Fruit fly (Drosophila melanogaster) whole organism: ENCODE data around the gene Mesh1.

Experiments used
- CG8478 ChIP-seq: fragments of >200 bp; optimal IDR thresholded peaks from 2 replicates; lab custom pipeline; 2018; ENCODE audit warnings: inconsistent platforms
- Dll ChIP-seq: fragments of >200 bp; optimal IDR thresholded peaks from 2 replicates; lab custom pipeline; 2017
- EcR ChIP-seq, 2 experiments: fragments of >200 bp; optimal IDR thresholded peaks; 2 replicates each; lab custom pipeline; 2017; ENCODE audit warnings: missing biosample characterization in 2 of 2, missing genetic modification characterization in 2 of 2, missing genetic modification reagents in 2 of 2
- pan ChIP-seq: fragments of >200 bp; optimal IDR thresholded peaks from 2 replicates; lab custom pipeline; 2017
- psq ChIP-seq: fragments of >200 bp; optimal IDR thresholded peaks from 2 replicates; lab custom pipeline; 2017
- usp ChIP-seq: fragments of >200 bp; optimal IDR thresholded peaks from 2 replicates; lab custom pipeline; 2017; ENCODE audit warnings: missing biosample characterization, missing genetic modification characterization, mixed read lengths

The Mesh1 gene

dm6 chr3R:29221168-29221567, 18.8 kb upstream of the Mesh1 start:
- TF ChIP-seq psq (lab: Kevin White, UChicago) (no peak), usp (GFP tag; lab: Kevin White, UChicago) (no peak), EcR (GFP tag; optimal IDR thresholded peaks at IDR 0.05; lab: Kevin White, UChicago) (no peak), CG8478 (lab: Kevin White, UChicago) (no peak), pan (lab: Kevin White, UChicago) (no peak), Dll (lab: Kevin White, UChicago) (no peak)

dm6 chr3R:29220585-29220984, 18.3 kb upstream of the Mesh1 start:
- TF ChIP-seq psq (lab: Kevin White, UChicago) (no peak), CG8478 (lab: Kevin White, UChicago) (no peak), EcR (GFP tag; optimal IDR thresholded peaks at IDR 0.05; lab: Kevin White, UChicago) (no peak), pan (lab: Kevin White, UChicago) (no peak), usp (GFP tag; lab: Kevin White, UChicago) (no peak), Dll (lab: Kevin White, UChicago) (no peak)

- TF ChIP-seq pan (lab: Kevin White, UChicago), result no peak
- no peak for TF ChIP-seq psq (lab: Kevin White, UChicago)
- TF ChIP-seq usp (GFP tag; lab: Kevin White, UChicago), result no peak
- TF ChIP-seq Dll (lab: Kevin White, UChicago), result no peak
- no peak for TF ChIP-seq EcR (GFP tag; optimal IDR thresholded peaks at IDR 0.05; lab: Kevin White, UChicago)
- no peak for TF ChIP-seq CG8478 (lab: Kevin White, UChicago)
These were observed 17.6 kb upstream of the Mesh1 start, which contains the start of gene eEF1gamma for dm6 chr3R:29219948-29220347. Gene eEF1gamma, plus strand, starts transcription at chr3R:29220172.

dm6 chr3R:29218001-29218400, 15.7 kb upstream of the Mesh1 start:
- TF ChIP-seq Dll (lab: Kevin White, UChicago) (no peak), pan (lab: Kevin White, UChicago) (no peak), CG8478 (lab: Kevin White, UChicago) (no peak), psq (lab: Kevin White, UChicago) (no peak), usp (GFP tag; lab: Kevin White, UChicago) (no peak), EcR (GFP tag; optimal IDR thresholded peaks at IDR 0.05; lab: Kevin White, UChicago) (no peak)

dm6 chr3R:29217309-29217708, 15.0 kb upstream of the Mesh1 start:
- no peak for TF ChIP-seq psq (lab: Kevin White, UChicago)
- no peak for TF ChIP-seq pan (lab: Kevin White, UChicago)
- TF ChIP-seq EcR (GFP tag; optimal IDR thresholded peaks at IDR 0.05; lab: Kevin White, UChicago), result no peak
- TF ChIP-seq CG8478 (lab: Kevin White, UChicago), result no peak
- no peak for TF ChIP-seq Dll (lab: Kevin White, UChicago)
- TF ChIP-seq usp (GFP tag; lab: Kevin White, UChicago), result no peak

- TF ChIP-seq psq (lab: Kevin White, UChicago) (no peak), Dll (lab: Kevin White, UChicago) (no peak), CG8478 (lab: Kevin White, UChicago) (no peak), usp (GFP tag; lab: Kevin White, UChicago) (no peak), EcR (GFP tag; optimal IDR thresholded peaks at IDR 0.05; lab: Kevin White, UChicago) (no peak), pan (lab: Kevin White, UChicago) (no peak)
These were observed 14.1 kb upstream of the Mesh1 start for dm6 chr3R:29216484-29216863.

dm6 chr3R:29215652-29216483, 13.5 kb upstream of the Mesh1 start:
- TF ChIP-seq pan (lab: Kevin White, UChicago), result no peak
- TF ChIP-seq psq (lab: Kevin White, UChicago), result no peak
- TF ChIP-seq Dll (lab: Kevin White, UChicago), result no peak
- no peak for TF ChIP-seq usp (GFP tag; lab: Kevin White, UChicago)
- no peak for TF ChIP-seq EcR (GFP tag; optimal IDR thresholded peaks at IDR 0.05; lab: Kevin White, UChicago)
- TF ChIP-seq CG8478 (lab: Kevin White, UChicago), result no peak

- TF ChIP-seq EcR (GFP tag; optimal IDR thresholded peaks at IDR 0.05; lab: Kevin White, UChicago), result no peak
- TF ChIP-seq psq (lab: Kevin White, UChicago), result no peak
- no peak for TF ChIP-seq usp (GFP tag; lab: Kevin White, UChicago)
- no peak for TF ChIP-seq pan (lab: Kevin White, UChicago)
- TF ChIP-seq CG8478 (lab: Kevin White, UChicago), result no peak
- TF ChIP-seq Dll (lab: Kevin White, UChicago), result no peak
These were observed 12.7 kb upstream of the Mesh1 start for dm6 chr3R:29214982-29215533.

dm6 chr3R:29214262-29214661, 11.9 kb upstream of the Mesh1 start:
- TF ChIP-seq psq (lab: Kevin White, UChicago) (no peak), Dll (lab: Kevin White, UChicago) (peak; percentile 51), pan (lab: Kevin White, UChicago) (no peak), usp (GFP tag; lab: Kevin White, UChicago) (no peak), CG8478 (lab: Kevin White, UChicago) (no peak), EcR (GFP tag; optimal IDR thresholded peaks at IDR 0.05; lab: Kevin White, UChicago) (peak in 1 of 2 experiments; percentile 90)

- TF ChIP-seq pan (lab: Kevin White, UChicago), result no peak
- TF ChIP-seq EcR (GFP tag; optimal IDR thresholded peaks at IDR 0.05; lab: Kevin White, UChicago), result no peak
- no peak for TF ChIP-seq Dll (lab: Kevin White, UChicago)
- TF ChIP-seq psq (lab: Kevin White, UChicago), result no peak
- TF ChIP-seq CG8478 (lab: Kevin White, UChicago), result no peak
- no peak for TF ChIP-seq usp (GFP tag; lab: Kevin White, UChicago)
These were observed 11.1 kb upstream of the Mesh1 start for dm6 chr3R:29213416-29213815.

- TF ChIP-seq usp (GFP tag; lab: Kevin White, UChicago), result no peak
- TF ChIP-seq psq (lab: Kevin White, UChicago), result no peak
- no peak for TF ChIP-seq EcR (GFP tag; optimal IDR thresholded peaks at IDR 0.05; lab: Kevin White, UChicago)
- TF ChIP-seq pan (lab: Kevin White, UChicago), result no peak
- TF ChIP-seq Dll (lab: Kevin White, UChicago), result no peak
- no peak for TF ChIP-seq CG8478 (lab: Kevin White, UChicago)
These were observed 10.2 kb upstream of the Mesh1 start for dm6 chr3R:29212534-29212933.
